Fruit fly (Drosophila melanogaster) whole organism, embryonic: Measurements from ENCODE around the gene CG10738.
A peak's percentile ranks its signal among the peaks of the same experiment; 100 is the strongest.

Source experiments
- CG10274 ChIP-seq: fragments of 200-800 bp; sonication (Bioruptor generic); optimal IDR thresholded peaks from 3 replicates; lab custom pipeline; 2017; ENCODE audit warnings: missing biosample characterization, mild to moderate bottlenecking, missing genetic modification characterization
- CG1233 ChIP-seq: fragments of 200-800 bp; sonication (Bioruptor generic); optimal IDR thresholded peaks from 4 replicates; lab custom pipeline; 2018; ENCODE audit warnings: missing biosample characterization, mild to moderate bottlenecking, missing genetic modification characterization
- CG13775 ChIP-seq: fragments of 200-800 bp; sonication (Bioruptor generic); optimal IDR thresholded peaks from 3 replicates; lab custom pipeline; 2017; ENCODE audit warnings: missing biosample characterization, mild to moderate bottlenecking, missing genetic modification characterization
- CG17802 ChIP-seq: fragments of 200-800 bp; sonication (Bioruptor generic); optimal IDR thresholded peaks from 2 replicates; lab custom pipeline; 2018; ENCODE audit warnings: missing biosample characterization, mild to moderate bottlenecking, missing genetic modification characterization, moderate library complexity
- CG18599 ChIP-seq: fragments of 200-800 bp; sonication (Bioruptor generic); optimal IDR thresholded peaks from 3 replicates; lab custom pipeline; 2017; ENCODE audit warnings: missing biosample characterization, missing genetic modification characterization, mild to moderate bottlenecking, moderate library complexity, missing genetic modification reagents
- CG2712 ChIP-seq: fragments of 200-800 bp; optimal IDR thresholded peaks from 3 replicates; lab custom pipeline; 2019; ENCODE audit warnings: missing biosample characterization, mild to moderate bottlenecking, missing genetic modification characterization, moderate library complexity
- CG31365 ChIP-seq: fragments of 200-800 bp; sonication (Bioruptor generic); optimal IDR thresholded peaks from 2 replicates; lab custom pipeline; 2018; ENCODE audit warnings: missing biosample characterization, mild to moderate bottlenecking, missing genetic modification characterization
- CG31441 ChIP-seq: fragments of 200-800 bp; sonication (Bioruptor generic); IDR thresholded peaks from 2 replicates; pipeline ENCODE4 v1.3.6; 2022; ENCODE audit warnings: missing biosample characterization, missing genetic modification characterization
- CG4404 ChIP-seq: fragments of 200-800 bp; sonication (Bioruptor generic); IDR thresholded peaks from 2 replicates; pipeline ENCODE4 v1.3.6; 2022; ENCODE audit warnings: missing biosample characterization, missing genetic modification characterization
- CG5245 ChIP-seq: fragments of 200-800 bp; sonication (Bioruptor generic); optimal IDR thresholded peaks from 3 replicates; lab custom pipeline; 2016; ENCODE audit warnings: missing biosample characterization, missing genetic modification characterization
- CG7556 ChIP-seq: fragments of 200-800 bp; sonication (Bioruptor generic); optimal IDR thresholded peaks from 2 replicates; lab custom pipeline; 2017; ENCODE audit warnings: missing biosample characterization, mild to moderate bottlenecking, missing genetic modification characterization
- CG7987 ChIP-seq: fragments of 200-800 bp; sonication (Bioruptor generic); optimal IDR thresholded peaks from 2 replicates; lab custom pipeline; 2018; ENCODE audit warnings: missing biosample characterization, mild to moderate bottlenecking, missing genetic modification characterization, moderate library complexity
- CG9437 ChIP-seq: fragments of 200-800 bp; sonication (Bioruptor generic); optimal IDR thresholded peaks from 2 replicates; lab custom pipeline; 2018; ENCODE audit warnings: missing biosample characterization, mild to moderate bottlenecking, missing genetic modification characterization
- E2f2 ChIP-seq: fragments of 200-800 bp; sonication (Bioruptor generic); IDR thresholded peaks from 2 replicates; pipeline ENCODE4 v1.3.6; 2022; ENCODE audit warnings: missing biosample characterization, missing genetic modification characterization
- Ets97D ChIP-seq: fragments of 200-800 bp; sonication (Bioruptor generic); optimal IDR thresholded peaks from 3 replicates; lab custom pipeline; 2016; ENCODE audit warnings: missing biosample characterization, missing genetic modification characterization
- Gug ChIP-seq: fragments of 200-800 bp; sonication (Bioruptor generic); IDR thresholded peaks from 4 replicates; pipeline ENCODE4 v1.3.6; 2022; ENCODE audit warnings: missing biosample characterization, missing genetic modification characterization
- HHEX ChIP-seq: fragments of 200-800 bp; sonication (Bioruptor generic); optimal IDR thresholded peaks from 3 replicates; lab custom pipeline; 2017; ENCODE audit warnings: missing biosample characterization, mild to moderate bottlenecking, missing genetic modification characterization, missing genetic modification reagents
- HLH4C ChIP-seq: fragments of 200-800 bp; sonication (Bioruptor generic); IDR thresholded peaks from 3 replicates; pipeline ENCODE4 v1.3.6; 2022; ENCODE audit warnings: missing biosample characterization, missing genetic modification characterization; ENCODE audit not compliant: partially characterized antibody
- Hey ChIP-seq: fragments of 200-800 bp; sonication (Bioruptor generic); optimal IDR thresholded peaks from 3 replicates; lab custom pipeline; 2018; ENCODE audit warnings: missing biosample characterization, mild to moderate bottlenecking, missing genetic modification characterization
- Hmx ChIP-seq: fragments of 200-800 bp; sonication (Bioruptor generic); optimal IDR thresholded peaks from 2 replicates; lab custom pipeline; 2016; ENCODE audit warnings: missing biosample characterization, missing genetic modification characterization
- Hr78 ChIP-seq, 2 experiments: fragments of 200-800 bp in 1 of 2; fragments of >200 bp in 1 of 2; sonication (Bioruptor generic) in 1 of 2; optimal IDR thresholded peaks; 2 replicates each; lab custom pipeline; 2017 to 2019; ENCODE audit warnings: missing biosample characterization in 2 of 2, missing genetic modification characterization in 2 of 2, mild to moderate bottlenecking in 1 of 2, moderate library complexity in 1 of 2
- Myb ChIP-seq: fragments of 200-800 bp; sonication (Bioruptor generic); optimal IDR thresholded peaks from 2 replicates; lab custom pipeline; 2016; ENCODE audit warnings: missing biosample characterization, missing genetic modification characterization
- Ptx1 ChIP-seq: fragments of 200-800 bp; sonication (Bioruptor generic); IDR thresholded peaks from 2 replicates; pipeline ENCODE4 v1.3.6; 2022; ENCODE audit warnings: missing biosample characterization, missing genetic modification characterization
- Sox102F ChIP-seq: fragments of 200-800 bp; sonication (Bioruptor generic); optimal IDR thresholded peaks from 2 replicates; lab custom pipeline; 2018; ENCODE audit warnings: missing biosample characterization, mild to moderate bottlenecking, missing genetic modification characterization, moderate library complexity
- Sry-β ChIP-seq: fragments of 200-800 bp; sonication (Bioruptor generic); optimal IDR thresholded peaks from 2 replicates; lab custom pipeline; 2018; ENCODE audit warnings: missing biosample characterization, mild to moderate bottlenecking, missing genetic modification characterization, moderate library complexity
- Ssrp ChIP-seq: fragments of 200-800 bp; sonication (Bioruptor generic); optimal IDR thresholded peaks from 2 replicates; lab custom pipeline; 2018; ENCODE audit warnings: missing biosample characterization, mild to moderate bottlenecking, missing genetic modification characterization, moderate library complexity
- az2 ChIP-seq: fragments of 200-800 bp; sonication (Bioruptor generic); optimal IDR thresholded peaks from 3 replicates; lab custom pipeline; 2016; ENCODE audit warnings: missing biosample characterization, missing genetic modification characterization
- chif ChIP-seq, 2 experiments: fragments of 200-800 bp; sonication (Bioruptor generic); optimal IDR thresholded peaks; 3 replicates each; lab custom pipeline; 2016; ENCODE audit warnings: missing biosample characterization in 2 of 2, missing genetic modification characterization in 2 of 2
- chinmo ChIP-seq: fragments of 200-800 bp; sonication (Bioruptor generic); IDR thresholded peaks from 4 replicates; pipeline ENCODE4 v1.3.6; 2022; ENCODE audit warnings: missing biosample characterization, missing genetic modification characterization; ENCODE audit not compliant: partially characterized antibody
- ci ChIP-seq: fragments of 200-800 bp; sonication (Bioruptor generic); IDR thresholded peaks from 3 replicates; pipeline ENCODE4 v1.3.6; 2022; ENCODE audit warnings: missing biosample characterization, missing genetic modification characterization
- dm ChIP-seq: fragments of 200-800 bp; sonication (Bioruptor generic); optimal IDR thresholded peaks from 3 replicates; lab custom pipeline; 2016; ENCODE audit warnings: missing biosample characterization, missing genetic modification characterization
- dmrt11E ChIP-seq: fragments of 200-800 bp; sonication (Bioruptor generic); optimal IDR thresholded peaks from 3 replicates; lab custom pipeline; 2018; ENCODE audit warnings: missing biosample characterization, mild to moderate bottlenecking, missing genetic modification characterization, moderate library complexity
- eve ChIP-seq, 2 experiments: fragments of >200 bp; optimal IDR thresholded peaks; 2 replicates each; lab custom pipeline; 2017; ENCODE audit warnings: missing biosample characterization in 2 of 2, missing genetic modification characterization in 2 of 2
- exex ChIP-seq: fragments of 200-800 bp; sonication (Bioruptor generic); optimal IDR thresholded peaks from 4 replicates; lab custom pipeline; 2018; ENCODE audit warnings: missing biosample characterization, mild to moderate bottlenecking, missing genetic modification characterization, moderate library complexity
- fd3F ChIP-seq: fragments of 200-800 bp; sonication (Bioruptor generic); optimal IDR thresholded peaks from 2 replicates; lab custom pipeline; 2018; ENCODE audit warnings: missing biosample characterization, mild to moderate bottlenecking, missing genetic modification characterization, moderate library complexity
- gem ChIP-seq: fragments of 200-800 bp; sonication (Bioruptor generic); optimal IDR thresholded peaks from 2 replicates; lab custom pipeline; 2019; ENCODE audit warnings: missing biosample characterization, mild to moderate bottlenecking, missing genetic modification characterization, moderate library complexity
- her ChIP-seq: fragments of 200-800 bp; sonication (Bioruptor generic); optimal IDR thresholded peaks from 2 replicates; lab custom pipeline; 2016; ENCODE audit warnings: missing biosample characterization, missing genetic modification characterization
- hkb ChIP-seq, 2 experiments: fragments of 200-800 bp in 1 of 2; fragments of >200 bp in 1 of 2; sonication (Bioruptor generic) in 1 of 2; IDR thresholded peaks in 1 of 2; optimal IDR thresholded peaks in 1 of 2; 2 replicates each; pipeline versions ENCODE4 v1.3.6 to Lab custom; 2017 to 2022; ENCODE audit warnings: missing biosample characterization in 1 of 2, missing genetic modification characterization in 1 of 2
- kni ChIP-seq: fragments of 200-800 bp; sonication (Bioruptor generic); optimal IDR thresholded peaks from 3 replicates; lab custom pipeline; 2017; ENCODE audit warnings: mild to moderate bottlenecking, missing biosample characterization, missing genetic modification reagents, missing genetic modification characterization
- nau ChIP-seq: fragments of 200-800 bp; sonication (Bioruptor generic); optimal IDR thresholded peaks from 3 replicates; lab custom pipeline; 2017; ENCODE audit warnings: missing biosample characterization, mild to moderate bottlenecking, missing genetic modification characterization, missing genetic modification reagents
- peb ChIP-seq: fragments of 200-800 bp; sonication (Bioruptor generic); IDR thresholded peaks from 2 replicates; pipeline ENCODE4 v1.3.6; 2022; ENCODE audit warnings: missing biosample characterization, missing genetic modification characterization
- schlank ChIP-seq: fragments of 200-800 bp; sonication (Bioruptor generic); optimal IDR thresholded peaks from 2 replicates; lab custom pipeline; 2018; ENCODE audit warnings: missing biosample characterization, mild to moderate bottlenecking, missing genetic modification characterization
- scrt ChIP-seq: fragments of 200-800 bp; sonication (Bioruptor generic); optimal IDR thresholded peaks from 2 replicates; lab custom pipeline; 2018; ENCODE audit warnings: missing biosample characterization, mild to moderate bottlenecking, missing genetic modification characterization, moderate library complexity
- shn ChIP-seq: fragments of 200-800 bp; sonication (Bioruptor generic); optimal IDR thresholded peaks from 3 replicates; lab custom pipeline; 2016; ENCODE audit warnings: missing biosample characterization, missing genetic modification characterization
- sug ChIP-seq: fragments of 200-800 bp; optimal IDR thresholded peaks from 2 replicates; lab custom pipeline; 2019; ENCODE audit warnings: missing biosample characterization, mild to moderate bottlenecking, missing genetic modification characterization, moderate library complexity
- tin ChIP-seq: fragments of 200-800 bp; sonication (Bioruptor generic); optimal IDR thresholded peaks from 3 replicates; lab custom pipeline; 2016; ENCODE audit warnings: missing biosample characterization, missing genetic modification characterization
- vfl ChIP-seq: fragments of 200-800 bp; sonication (Bioruptor generic); optimal IDR thresholded peaks from 2 replicates; lab custom pipeline; 2016; ENCODE audit warnings: missing biosample characterization, missing genetic modification characterization
- wdn ChIP-seq: fragments of 200-800 bp; sonication (Bioruptor generic); IDR thresholded peaks from 2 replicates; pipeline ENCODE4 v1.3.6; 2022; ENCODE audit warnings: missing biosample characterization, missing genetic modification characterization

The CG10738 gene

dm6 chr3L:13479609-13480240, 29.2 kb downstream of the CG10738 start (continued):
- TF ChIP-seq dmrt11E (tag; lab: Kevin White, UChicago) (no peak), eve (GFP tag; optimal IDR thresholded peaks at IDR 0.05; lab: Kevin White, UChicago) (no peak), shn (GFP tag; lab: Kevin White, UChicago) (no peak), her (GFP tag; lab: Kevin White, UChicago) (peak; percentile 31), CG10274 (GFP tag; lab: Kevin White, UChicago) (peak; percentile 43), chinmo (peak; percentile 64; the same call in 1 of the 4 replicates), hkb (optimal IDR thresholded peaks at IDR 0.05; lab: Kevin White, UChicago) (no peak), hkb (GFP tag; IDR thresholded peaks at IDR 0.05; lab: Robert Waterston, UW) (peak; percentile 59), gem (tag; lab: Kevin White, UChicago) (peak; percentile 69), tin (peak; percentile 6), CG7556 (GFP tag; lab: Kevin White, UChicago) (peak; percentile 59), Hey (tag; lab: Kevin White, UChicago) (no peak), CG18599 (GFP tag; lab: Kevin White, UChicago) (peak; percentile 63), Gug (GFP tag; lab: Robert Waterston, UW) (peak; percentile 19; the same call in 1 of the 4 replicates), CG31365 (no peak), ci (GFP tag; lab: Robert Waterston, UW) (no peak; the same call in 2 of the 3 replicates), CG7987 (GFP tag; lab: Kevin White, UChicago) (no peak), wdn (GFP tag; lab: Robert Waterston, UW) (0 out of 2 replicates have a peak, but pooled peaks have one; percentile 21), CG1233 (GFP tag; lab: Kevin White, UChicago) (peak; percentile 13), dm (GFP tag; lab: Kevin White, UChicago) (no peak), kni (no peak), nau (GFP tag; lab: Kevin White, UChicago) (no peak), fd3F (GFP tag; lab: Kevin White, UChicago) (peak; percentile 35), CG5245 (GFP tag; lab: Kevin White, UChicago) (no peak), CG31441 (GFP tag; lab: Robert Waterston, UW) (peak; percentile 60; the same call in 1 of the 2 replicates), CG17802 (tag; lab: Kevin White, UChicago) (no peak), HHEX (peak; percentile 53), Ssrp (tag; lab: Kevin White, UChicago) (peak; percentile 20), az2 (GFP tag; lab: Kevin White, UChicago) (peak; percentile 30), CG13775 (GFP tag; lab: Kevin White, UChicago) (peak; percentile 43), CG9437 (peak; percentile 20), Sox102F (GFP tag; lab: Kevin White, UChicago) (peak; percentile 23), exex (tag; lab: Kevin White, UChicago) (peak; percentile 43), Myb (GFP tag; lab: Kevin White, UChicago) (peak; percentile 17), scrt (GFP tag; lab: Kevin White, UChicago) (peak; percentile 51), CG2712 (tag; lab: Kevin White, UChicago) (peak; percentile 31), schlank (no peak), CG4404 (GFP tag; lab: Robert Waterston, UW) (no peak), Sry-β (no peak), Hr78 (GFP tag; optimal IDR thresholded peaks at IDR 0.05; lab: Kevin White, UChicago) (no peak), Ptx1 (GFP tag; lab: Robert Waterston, UW) (peak; percentile 65), HLH4C (GFP tag; lab: Robert Waterston, UW) (no peak), E2f2 (GFP tag; lab: Robert Waterston, UW) (peak; percentile 20; the same call in 1 of the 2 replicates), Ets97D (no peak), sug (tag; lab: Kevin White, UChicago) (peak; percentile 15), Hmx (GFP tag; lab: Kevin White, UChicago) (no peak), peb (GFP tag; lab: Robert Waterston, UW) (no peak), chif (GFP tag; optimal IDR thresholded peaks at IDR 0.05; lab: Kevin White, UChicago) (peak in 1 of 2 experiments; percentile 1), vfl (GFP tag; lab: Kevin White, UChicago) (no peak)
